Worm (Caenorhabditis elegans) whole organism, mixed stage, embryonic: ENCODE results near the gene ZC239.15.

Source experiments
- elt-3 ChIP-seq: fragments of 150-350 bp; optimal IDR thresholded peaks from 2 replicates; lab custom pipeline; 2014; ENCODE audit warnings: missing biosample characterization, missing genetic modification characterization
- nhr-12 ChIP-seq: fragments of 150-350 bp; optimal IDR thresholded peaks from 2 replicates; lab custom pipeline; 2014; ENCODE audit warnings: missing biosample characterization, missing genetic modification characterization
- nhr-76 ChIP-seq: sonication (generic microtip); optimal IDR thresholded peaks from 2 replicates; lab custom pipeline; 2017; ENCODE audit warnings: missing biosample characterization, missing genetic modification characterization
- unc-62 ChIP-seq: fragments of 150-350 bp; optimal IDR thresholded peaks from 2 replicates; lab custom pipeline; 2014; ENCODE audit warnings: missing biosample characterization, missing genetic modification reagents, missing genetic modification characterization

ce11 chrII:3262504-3262903 lies 38.0 kb upstream of the ZC239.15 start, which contains the start of gene F02E11.2:
- TF ChIP-seq elt-3 (tag; lab: Kevin White, UChicago) (no peak), unc-62 (no peak), nhr-12 (tag; lab: Kevin White, UChicago) (no peak), nhr-76 (tag; lab: Kevin White, UChicago) (no peak)
